Fruit fly (Drosophila melanogaster) whole organism, embryonic: ENCODE measurements around the gene CG43401.

Experiments
- BEAF-32 ChIP-seq: fragments of 200-800 bp; sonication (Bioruptor generic); optimal IDR thresholded peaks from 3 replicates; lab custom pipeline; 2017; ENCODE audit warnings: missing biosample characterization, missing genetic modification characterization, mild to moderate bottlenecking, moderate library complexity, missing genetic modification reagents
- CG10209 ChIP-seq: fragments of 200-800 bp; sonication (Bioruptor generic); optimal IDR thresholded peaks from 3 replicates; lab custom pipeline; 2017; ENCODE audit warnings: missing biosample characterization, mild to moderate bottlenecking, missing genetic modification characterization, missing genetic modification reagents
- CG10431 ChIP-seq: fragments of 200-800 bp; sonication (Bioruptor generic); optimal IDR thresholded peaks from 3 replicates; lab custom pipeline; 2018; ENCODE audit warnings: missing biosample characterization, mild to moderate bottlenecking, missing genetic modification characterization
- CG10462 ChIP-seq: fragments of 200-800 bp; sonication (Bioruptor generic); optimal IDR thresholded peaks from 2 replicates; lab custom pipeline; 2016; ENCODE audit warnings: missing biosample characterization, missing genetic modification characterization
- CG10565 ChIP-seq: fragments of 200-800 bp; sonication (Bioruptor generic); optimal IDR thresholded peaks from 3 replicates; lab custom pipeline; 2016; ENCODE audit warnings: missing biosample characterization, mild to moderate bottlenecking, missing genetic modification characterization
- CG10654 ChIP-seq: fragments of 200-800 bp; sonication (Bioruptor generic); optimal IDR thresholded peaks from 2 replicates; lab custom pipeline; 2016; ENCODE audit warnings: missing biosample characterization, missing genetic modification characterization
- CG18011 ChIP-seq: fragments of 200-800 bp; sonication (Bioruptor generic); optimal IDR thresholded peaks from 2 replicates; lab custom pipeline; 2017; ENCODE audit warnings: missing biosample characterization, missing genetic modification characterization, mild to moderate bottlenecking, moderate library complexity, missing genotype
- CG30020 ChIP-seq: fragments of 200-800 bp; optimal IDR thresholded peaks from 2 replicates; lab custom pipeline; 2019; ENCODE audit warnings: missing biosample characterization, mild to moderate bottlenecking, missing genetic modification characterization, moderate library complexity
- CG31441 ChIP-seq: fragments of 200-800 bp; sonication (Bioruptor generic); IDR thresholded peaks from 2 replicates; pipeline ENCODE4 v1.3.6; 2022; ENCODE audit warnings: missing biosample characterization, missing genetic modification characterization
- CG33557 ChIP-seq: fragments of 200-800 bp; sonication (Bioruptor generic); optimal IDR thresholded peaks from 2 replicates; lab custom pipeline; 2019; ENCODE audit warnings: missing biosample characterization, mild to moderate bottlenecking, missing genetic modification characterization, moderate library complexity
- CG4328 ChIP-seq: fragments of 200-800 bp; sonication (Bioruptor generic); optimal IDR thresholded peaks from 3 replicates; lab custom pipeline; 2017; ENCODE audit warnings: missing biosample characterization, missing genetic modification reagents, missing genetic modification characterization
- CG6791 ChIP-seq: fragments of 200-800 bp; sonication (Bioruptor generic); IDR thresholded peaks from 3 replicates; pipeline ENCODE4 v1.3.6; 2022; ENCODE audit warnings: missing biosample characterization, missing genetic modification characterization; ENCODE audit not compliant: partially characterized antibody
- CG7963 ChIP-seq: fragments of 200-800 bp; sonication (Bioruptor generic); IDR thresholded peaks from 3 replicates; pipeline ENCODE4 v1.3.6; 2022; ENCODE audit warnings: missing biosample characterization, missing genetic modification characterization; ENCODE audit not compliant: partially characterized antibody
- CG8089 ChIP-seq: fragments of 200-800 bp; sonication (Bioruptor generic); optimal IDR thresholded peaks from 3 replicates; lab custom pipeline; 2016; ENCODE audit warnings: missing biosample characterization, missing genetic modification characterization
- CG8765 ChIP-seq: fragments of 200-800 bp; sonication (Bioruptor generic); IDR thresholded peaks from 2 replicates; pipeline ENCODE4 v1.3.6; 2022; ENCODE audit warnings: missing biosample characterization, missing genetic modification characterization
- CHES-1-like ChIP-seq: fragments of 200-800 bp; sonication (Bioruptor generic); optimal IDR thresholded peaks from 2 replicates; lab custom pipeline; 2016; ENCODE audit warnings: missing biosample characterization, missing genetic modification characterization
- Drgx ChIP-seq: fragments of 200-800 bp; sonication (Bioruptor generic); IDR thresholded peaks from 2 replicates; pipeline ENCODE4 v1.3.6; 2022; ENCODE audit warnings: missing biosample characterization, missing genetic modification characterization
- Gug ChIP-seq: fragments of 200-800 bp; sonication (Bioruptor generic); IDR thresholded peaks from 4 replicates; pipeline ENCODE4 v1.3.6; 2022; ENCODE audit warnings: missing biosample characterization, missing genetic modification characterization
- HLH54F ChIP-seq: fragments of 200-800 bp; sonication (Bioruptor generic); optimal IDR thresholded peaks from 3 replicates; lab custom pipeline; 2016; ENCODE audit warnings: missing biosample characterization, missing genetic modification characterization
- Hey ChIP-seq: fragments of 200-800 bp; sonication (Bioruptor generic); optimal IDR thresholded peaks from 3 replicates; lab custom pipeline; 2018; ENCODE audit warnings: missing biosample characterization, mild to moderate bottlenecking, missing genetic modification characterization
- Med ChIP-seq: fragments of 200-800 bp; sonication (Bioruptor generic); peaks from one replicate; lab custom pipeline; 2016; ENCODE audit warnings: missing biosample characterization, missing genetic modification characterization, mild to moderate bottlenecking, inconsistent platforms, moderate library complexity
- Nf-YB ChIP-seq: fragments of 200-800 bp; sonication (Bioruptor generic); optimal IDR thresholded peaks from 3 replicates; lab custom pipeline; 2019; ENCODE audit warnings: missing biosample characterization, mild to moderate bottlenecking, missing genetic modification characterization, moderate library complexity
- Pdp1 ChIP-seq, 2 experiments: fragments of 200-800 bp; sonication (Bioruptor generic); optimal IDR thresholded peaks; 3 replicates each; lab custom pipeline; 2016; ENCODE audit warnings: missing biosample characterization in 2 of 2, missing genetic modification characterization in 2 of 2, mild to moderate bottlenecking in 1 of 2, moderate library complexity in 1 of 2
- Spps ChIP-seq: fragments of 200-800 bp; sonication (Bioruptor generic); optimal IDR thresholded peaks from 2 replicates; lab custom pipeline; 2018; ENCODE audit warnings: missing biosample characterization, mild to moderate bottlenecking, missing genetic modification characterization
- Sry-δ ChIP-seq: fragments of 200-800 bp; sonication (Bioruptor generic); optimal IDR thresholded peaks from 2 replicates; lab custom pipeline; 2016; ENCODE audit warnings: missing biosample characterization, missing genetic modification characterization
- Xrp1 ChIP-seq: fragments of 200-800 bp; sonication (Bioruptor generic); IDR thresholded peaks from 2 replicates; pipeline ENCODE4 v1.3.6; 2022; ENCODE audit warnings: missing biosample characterization, missing genetic modification characterization
- YL-1 ChIP-seq: fragments of 200-800 bp; sonication (Bioruptor generic); optimal IDR thresholded peaks from 3 replicates; lab custom pipeline; 2017; ENCODE audit warnings: missing biosample characterization, mild to moderate bottlenecking, missing genetic modification characterization
- ash1 ChIP-seq: fragments of 200-800 bp; sonication (Bioruptor generic); optimal IDR thresholded peaks from 2 replicates; lab custom pipeline; 2018; ENCODE audit warnings: missing biosample characterization, mild to moderate bottlenecking, missing genetic modification characterization
- ato ChIP-seq: fragments of 200-800 bp; sonication (Bioruptor generic); IDR thresholded peaks from 2 replicates; pipeline ENCODE4 v1.3.6; 2022; ENCODE audit warnings: missing biosample characterization, missing genetic modification characterization; ENCODE audit not compliant: partially characterized antibody
- cato ChIP-seq: fragments of 200-800 bp; sonication (Bioruptor generic); optimal IDR thresholded peaks from 2 replicates; lab custom pipeline; 2016; ENCODE audit warnings: missing biosample characterization, missing genetic modification characterization, borderline replicate concordance
- chm ChIP-seq: fragments of 200-800 bp; sonication (Bioruptor generic); IDR thresholded peaks from 2 replicates; pipeline ENCODE4 v1.3.6; 2022; ENCODE audit warnings: missing biosample characterization, missing genetic modification characterization
- dan ChIP-seq: fragments of 200-800 bp; sonication (Bioruptor generic); IDR thresholded peaks from 2 replicates; pipeline ENCODE4 v1.3.6; 2022; ENCODE audit warnings: missing biosample characterization, missing genetic modification characterization
- dati ChIP-seq: fragments of 200-800 bp; sonication (Bioruptor generic); IDR thresholded peaks from 2 replicates; pipeline ENCODE4 v1.3.6; 2022; ENCODE audit warnings: missing biosample characterization, missing genetic modification characterization
- en ChIP-seq: fragments of 200-800 bp; sonication (Bioruptor generic); optimal IDR thresholded peaks from 2 replicates; lab custom pipeline; 2016; ENCODE audit warnings: missing biosample characterization, missing genetic modification characterization
- fu2 ChIP-seq: fragments of 200-800 bp; sonication (Bioruptor generic); optimal IDR thresholded peaks from 2 replicates; lab custom pipeline; 2016; ENCODE audit warnings: missing biosample characterization, missing genetic modification characterization
- hth ChIP-seq: fragments of >200 bp; optimal IDR thresholded peaks from 2 replicates; lab custom pipeline; 2017; ENCODE audit warnings: inconsistent platforms
- lov ChIP-seq, 2 experiments: fragments of 200-800 bp in 1 of 2; fragments of >200 bp in 1 of 2; sonication (Bioruptor generic) in 1 of 2; IDR thresholded peaks in 1 of 2; optimal IDR thresholded peaks in 1 of 2; 2 replicates in 1 of 2; 3 replicates in 1 of 2; pipeline versions ENCODE4 v1.3.6 to Lab custom; 2017 to 2022; ENCODE audit warnings: missing biosample characterization in 1 of 2, missing genetic modification characterization in 1 of 2
- mam ChIP-seq: fragments of 200-800 bp; sonication (Bioruptor generic); optimal IDR thresholded peaks from 3 replicates; lab custom pipeline; 2016; ENCODE audit warnings: missing biosample characterization, missing genetic modification characterization
- p53 ChIP-seq: fragments of 200-800 bp; sonication (Bioruptor generic); optimal IDR thresholded peaks from 2 replicates; lab custom pipeline; 2016; ENCODE audit warnings: missing biosample characterization, missing genetic modification characterization
- pfk ChIP-seq: fragments of 200-800 bp; sonication (Bioruptor generic); optimal IDR thresholded peaks from 2 replicates; lab custom pipeline; 2018; ENCODE audit warnings: missing biosample characterization, mild to moderate bottlenecking, missing genetic modification characterization, moderate library complexity
- prd ChIP-seq, 3 experiments: fragments of >200 bp in 2 of 3; fragments of 200-800 bp in 1 of 3; sonication (Bioruptor generic) in 1 of 3; optimal IDR thresholded peaks in 2 of 3; IDR thresholded peaks in 1 of 3; 2 replicates in 2 of 3; 3 replicates in 1 of 3; pipeline versions ENCODE4 v1.3.6 to Lab custom; 2017 to 2022; ENCODE audit warnings: missing biosample characterization in 1 of 3, missing genetic modification characterization in 1 of 3
- run ChIP-seq: fragments of 200-800 bp; sonication (Bioruptor generic); optimal IDR thresholded peaks from 3 replicates; lab custom pipeline; 2018; ENCODE audit warnings: missing biosample characterization, mild to moderate bottlenecking, missing genetic modification characterization
- sim ChIP-seq: fragments of 200-800 bp; sonication (Bioruptor generic); IDR thresholded peaks from 2 replicates; pipeline ENCODE4 v1.3.6; 2022; ENCODE audit warnings: missing biosample characterization, missing genetic modification characterization
- slbo ChIP-seq: fragments of 200-800 bp; sonication (Bioruptor generic); IDR thresholded peaks from 2 replicates; pipeline ENCODE4 v1.3.6; 2022; ENCODE audit warnings: missing biosample characterization, missing genetic modification characterization
- slp2 ChIP-seq: fragments of 200-800 bp; sonication (Bioruptor generic); optimal IDR thresholded peaks from 2 replicates; lab custom pipeline; 2016; ENCODE audit warnings: missing biosample characterization, missing genetic modification characterization
- so ChIP-seq: fragments of 200-800 bp; sonication (Bioruptor generic); IDR thresholded peaks from 3 replicates; pipeline ENCODE4 v1.3.6; 2022; ENCODE audit warnings: missing biosample characterization, missing genetic modification characterization
- ssp ChIP-seq: fragments of 200-800 bp; sonication (Bioruptor generic); IDR thresholded peaks from 2 replicates; pipeline ENCODE4 v1.3.6; 2022; ENCODE audit warnings: missing biosample characterization, missing genetic modification characterization
- tio ChIP-seq: fragments of 200-800 bp; sonication (Bioruptor generic); optimal IDR thresholded peaks from 2 replicates; lab custom pipeline; 2017; ENCODE audit warnings: missing biosample characterization, missing genetic modification characterization, inconsistent platforms
- zfh2 ChIP-seq: fragments of 200-800 bp; sonication (Bioruptor generic); optimal IDR thresholded peaks from 2 replicates; lab custom pipeline; 2016; ENCODE audit warnings: missing biosample characterization, missing genetic modification characterization

CG43401 gene

DNA sequence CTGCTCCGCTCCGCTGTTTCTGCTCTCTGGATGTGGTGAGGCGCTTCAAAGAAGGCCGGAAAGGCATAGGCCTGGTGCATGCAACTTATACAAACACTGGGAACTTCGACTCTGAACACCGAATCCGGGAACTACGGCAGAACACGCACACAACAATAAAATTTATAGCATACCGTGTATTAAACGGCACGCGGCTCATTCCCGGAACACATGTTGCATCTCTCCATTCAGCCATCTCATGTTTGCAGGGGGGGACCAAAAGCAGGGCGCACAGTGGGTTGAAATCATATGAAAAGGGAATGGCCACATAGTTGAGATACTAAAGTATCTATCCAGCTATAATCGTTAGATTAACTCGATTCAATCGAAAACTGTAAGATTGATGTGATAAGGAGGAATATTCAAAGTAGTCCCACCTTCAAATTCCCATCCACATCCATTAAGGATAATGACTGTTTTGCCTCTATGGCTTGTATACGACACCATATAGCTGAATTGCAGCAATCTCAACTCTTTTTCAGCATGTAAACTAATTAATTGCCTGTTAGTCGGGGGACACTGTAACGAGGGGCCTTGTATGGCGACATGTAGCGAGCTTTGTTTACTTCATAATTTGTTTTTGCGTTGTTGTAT, 11.6 kb downstream of the CG43401 start (continued):
- TF ChIP-seq lov (optimal IDR thresholded peaks at IDR 0.05; lab: Kevin White, UChicago) (no peak), lov (GFP tag; IDR thresholded peaks at IDR 0.05; lab: Robert Waterston, UW) (no peak), Hey (peak; percentile 80), HLH54F (peak; percentile 48), en (GFP tag; lab: Kevin White, UChicago) (peak; percentile 35), CG8765 (no peak), Spps (tag; lab: Kevin White, UChicago) (peak; percentile 58), so (GFP tag; lab: Robert Waterston, UW) (no peak), CHES-1-like (GFP tag; lab: Kevin White, UChicago) (peak; percentile 49), ssp (peak; percentile 37; the same call in 1 of the 2 replicates), fu2 (no peak), dan (GFP tag; lab: Robert Waterston, UW) (0 out of 2 replicates have a peak, but pooled peaks have one; percentile 29), CG4328 (GFP tag; lab: Kevin White, UChicago) (no peak), Gug (GFP tag; lab: Robert Waterston, UW) (peak; percentile 52; the same call in 1 of the 4 replicates), pfk (GFP tag; lab: Kevin White, UChicago) (no peak), CG10431 (GFP tag; lab: Kevin White, UChicago) (peak; percentile 53), BEAF-32 (GFP tag; lab: Kevin White, UChicago) (no peak), hth (no peak), CG30020 (tag; lab: Kevin White, UChicago) (peak; percentile 2), CG10462 (GFP tag; lab: Kevin White, UChicago) (peak; percentile 65), cato (peak; percentile 56), CG10654 (GFP tag; lab: Kevin White, UChicago) (peak; percentile 41), CG31441 (peak; percentile 83), Med (GFP tag; lab: Kevin White, UChicago) (peak; percentile 86), CG33557 (peak; percentile 46), slbo (GFP tag; lab: Robert Waterston, UW) (peak; percentile 25; the same call in 1 of the 2 replicates), CG8089 (peak; percentile 76), slp2 (GFP tag; lab: Kevin White, UChicago) (peak; percentile 20), CG6791 (no peak), dati (GFP tag; lab: Robert Waterston, UW) (no peak), run (tag; lab: Kevin White, UChicago) (peak; percentile 31), p53 (no peak), CG10565 (GFP tag; lab: Kevin White, UChicago) (no peak), Drgx (0 out of 2 replicates have a peak, but pooled peaks have one; percentile 13), YL-1 (GFP tag; lab: Kevin White, UChicago) (no peak), Xrp1 (peak; percentile 69), Nf-YB (GFP tag; lab: Kevin White, UChicago) (peak; percentile 27), sim (GFP tag; lab: Robert Waterston, UW) (no peak), CG7963 (GFP tag; lab: Robert Waterston, UW) (no peak), zfh2 (GFP tag; lab: Kevin White, UChicago) (no peak), ash1 (GFP tag; lab: Kevin White, UChicago) (no peak), Pdp1 (GFP tag; optimal IDR thresholded peaks at IDR 0.05; lab: Kevin White, UChicago) (peak; percentile 37 to 54), prd (optimal IDR thresholded peaks at IDR 0.05; lab: Kevin White, UChicago) (no peak), prd (GFP tag; IDR thresholded peaks at IDR 0.05; lab: Robert Waterston, UW) (peak; percentile 55; the same call in 1 of the 3 replicates), Sry-δ (GFP tag; lab: Kevin White, UChicago) (peak; percentile 28), CG18011 (GFP tag; lab: Kevin White, UChicago) (no peak), ato (GFP tag; lab: Robert Waterston, UW) (no peak), mam (GFP tag; lab: Kevin White, UChicago) (peak; percentile 23), chm (GFP tag; lab: Robert Waterston, UW) (no peak), CG10209 (peak; percentile 68), tio (GFP tag; lab: Kevin White, UChicago) (peak; percentile 61)
